Worm (Caenorhabditis elegans): ENCODE data around the gene pycr-1.

Gene pycr-1

DNA sequence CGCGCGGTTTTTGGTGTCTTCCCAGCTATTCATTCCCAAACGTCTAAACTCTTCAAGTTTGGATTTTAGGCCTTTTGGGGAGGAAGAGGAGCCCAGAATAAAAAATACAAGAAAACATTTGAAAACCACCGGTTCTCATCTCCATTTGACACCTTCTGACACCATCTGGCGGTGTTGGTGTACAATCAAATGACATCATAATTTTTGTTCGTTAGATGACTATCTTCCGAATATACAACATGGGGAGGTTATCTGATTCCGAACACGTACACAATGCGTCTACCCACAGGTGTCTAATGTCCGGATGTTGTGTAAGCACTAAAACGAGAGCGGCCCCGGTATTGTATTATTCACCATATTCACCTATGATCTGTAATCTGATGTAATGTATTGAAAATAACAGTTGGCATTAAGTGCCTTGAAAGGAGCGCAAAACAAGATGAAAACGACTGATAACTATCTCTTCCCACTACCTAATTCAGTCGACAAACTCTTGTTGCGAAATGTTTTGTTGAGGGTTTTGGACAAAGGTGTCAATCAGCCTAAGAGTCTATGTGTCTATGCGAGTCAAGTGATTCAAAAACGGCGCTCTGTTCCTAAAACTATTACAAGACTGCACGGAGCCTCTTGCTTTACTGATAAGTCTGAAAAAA lies 26.0 kb downstream of the pycr-1 start (continued):
- TF ChIP-seq akir-1 (GFP tag; optimal IDR thresholded peaks at IDR 0.05): no peak

DNA sequence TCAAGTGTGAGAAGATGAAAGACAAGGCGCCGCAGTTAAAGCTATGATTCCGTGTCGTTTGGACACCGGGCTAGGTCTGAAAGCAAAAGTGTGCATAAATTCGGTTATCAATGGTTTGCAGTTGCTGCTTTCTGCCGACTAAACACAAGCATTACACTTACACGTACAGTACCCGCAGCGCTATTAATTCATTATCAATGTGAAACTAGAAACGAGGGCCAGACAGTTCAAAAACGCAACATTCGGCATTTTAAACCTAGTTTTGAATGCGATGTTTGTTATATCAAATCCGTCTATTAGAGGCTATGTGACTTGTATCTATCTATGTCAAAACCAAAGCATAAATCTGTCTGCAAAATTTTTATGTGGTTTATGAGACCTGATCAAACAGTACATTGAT lies 27.4 kb downstream of the pycr-1 start:
- TF ChIP-seq nhr-80 (tag; optimal IDR thresholded peaks at IDR 0.05): peak; percentile 32
- no peak for TF ChIP-seq hlh-12 (tag; optimal IDR thresholded peaks at IDR 0.05)

DNA sequence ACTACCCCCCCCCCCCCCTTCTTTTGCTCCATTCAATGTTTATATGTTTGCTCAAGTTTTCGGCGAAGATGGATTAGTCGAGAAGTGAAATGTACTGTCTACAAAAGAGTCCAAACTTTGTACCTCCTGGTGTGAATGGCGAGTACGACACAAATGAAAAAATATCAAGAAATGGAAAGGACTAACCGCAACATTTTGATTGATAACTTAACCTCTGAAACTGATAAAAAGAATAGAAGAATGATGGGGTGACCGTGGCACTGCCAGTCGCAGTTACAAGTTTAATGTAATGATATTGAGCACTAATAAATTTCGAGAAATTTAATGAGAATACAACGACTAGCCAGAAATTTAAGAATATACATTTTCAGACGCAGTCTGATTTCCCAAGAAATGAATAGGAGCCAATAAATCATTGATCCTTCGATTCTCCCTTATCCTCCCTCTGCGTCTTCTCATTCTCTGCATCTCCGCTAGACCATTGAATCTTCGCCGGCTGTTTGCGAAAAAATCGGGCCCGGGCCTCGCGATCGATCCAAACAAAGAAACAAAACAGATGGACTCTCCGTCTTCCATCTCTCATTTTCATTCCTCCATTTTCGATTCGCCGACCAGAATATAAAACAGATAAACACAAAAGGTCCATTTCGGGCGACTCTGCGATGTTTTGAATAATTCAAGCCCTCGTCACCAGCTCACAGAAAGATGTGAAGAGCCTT lies 28.2 kb downstream of the pycr-1 start:
- no peak for TF ChIP-seq ets-4 (GFP tag; optimal IDR thresholded peaks at IDR 0.05)
- TF ChIP-seq nhr-80 (tag; optimal IDR thresholded peaks at IDR 0.05): peak; percentile 60

DNA sequence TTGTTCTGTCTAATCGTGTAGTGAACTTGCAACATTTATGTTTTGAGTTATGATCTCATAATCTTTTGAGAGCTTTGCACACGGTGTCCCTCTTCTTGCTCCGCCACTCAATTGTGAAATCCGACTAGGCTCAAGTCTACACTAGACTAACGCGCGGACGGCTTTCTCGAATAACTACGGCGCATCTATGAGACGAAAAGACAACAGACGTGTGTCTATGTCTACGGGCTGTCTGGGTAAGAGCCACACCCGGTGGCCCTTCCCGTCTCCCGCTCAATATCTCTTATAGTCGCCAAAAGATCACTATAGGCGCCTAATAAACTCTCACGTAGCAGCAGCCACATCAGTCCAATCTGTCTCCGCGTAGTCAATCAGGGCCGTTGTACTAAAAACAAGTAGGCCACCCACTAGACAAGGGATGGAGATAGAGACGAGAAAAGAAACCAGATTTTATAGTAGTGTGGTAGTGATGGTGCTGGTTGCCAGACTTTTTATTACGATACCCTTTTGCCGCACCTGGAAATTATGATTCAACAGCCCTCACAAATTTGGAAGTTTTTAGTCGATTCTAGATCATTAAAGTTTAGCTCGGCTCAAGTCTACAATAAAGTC lies 29.1 kb downstream of the pycr-1 start:
- TF ChIP-seq ztf-25 (GFP tag; IDR thresholded peaks at IDR 0.05) (peak; percentile 32; the same call in 1 of the 2 replicates), atf-7 (tag; optimal IDR thresholded peaks at IDR 0.05) (no peak), F10E7.11 (tag; optimal IDR thresholded peaks at IDR 0.05) (no peak), lin-54 (GFP tag; optimal IDR thresholded peaks at IDR 0.05) (no peak), tlf-1 (GFP tag; optimal IDR thresholded peaks at IDR 0.05) (no peak), nhr-27 (tag; optimal IDR thresholded peaks at IDR 0.05) (no peak), cebp-1 (GFP tag; IDR thresholded peaks at IDR 0.05) (no peak), cebp-1 (tag; optimal IDR thresholded peaks at IDR 0.05) (peak; percentile 23)

DNA sequence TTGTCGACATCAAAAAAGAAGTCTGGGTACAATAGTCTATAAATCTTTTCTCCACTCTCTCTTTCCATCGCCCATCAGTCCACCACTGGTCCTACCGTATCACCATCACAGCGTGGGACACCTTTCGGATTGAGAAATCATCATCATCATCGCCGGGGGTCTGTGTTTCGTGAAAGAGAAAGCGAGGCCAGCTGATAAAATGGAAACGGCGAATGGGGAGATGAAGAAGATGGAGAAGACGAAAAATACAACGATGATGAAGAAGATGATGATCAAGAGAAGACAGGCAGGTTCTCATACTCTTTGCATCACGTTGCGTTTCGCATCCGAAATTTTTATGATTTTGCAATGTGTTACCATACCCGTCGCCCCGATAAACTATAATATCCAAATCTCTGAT lies 29.8 kb downstream of the pycr-1 start:
- no peak for TF ChIP-seq xnd-1 (tag; optimal IDR thresholded peaks at IDR 0.05)
- TF ChIP-seq lin-35 (GFP tag; optimal IDR thresholded peaks at IDR 0.05): no peak
- TF ChIP-seq let-526 (GFP tag; IDR thresholded peaks at IDR 0.05): no peak
- no peak for TF ChIP-seq ztf-26 (tag; optimal IDR thresholded peaks at IDR 0.05)
- TF ChIP-seq atf-7 (tag; optimal IDR thresholded peaks at IDR 0.05): no peak
- no peak for TF ChIP-seq nfya-2 (GFP tag; IDR thresholded peaks at IDR 0.05)
- peak; percentile 20 for TF ChIP-seq lin-40 (tag; optimal IDR thresholded peaks at IDR 0.05)
- no peak for TF ChIP-seq F57A8.1 (GFP tag; optimal IDR thresholded peaks at IDR 0.05)
- TF ChIP-seq ZK185.1 (tag; optimal IDR thresholded peaks at IDR 0.05; ENCODE audit: poor library complexity, severe bottlenecking): peak; percentile 6

DNA sequence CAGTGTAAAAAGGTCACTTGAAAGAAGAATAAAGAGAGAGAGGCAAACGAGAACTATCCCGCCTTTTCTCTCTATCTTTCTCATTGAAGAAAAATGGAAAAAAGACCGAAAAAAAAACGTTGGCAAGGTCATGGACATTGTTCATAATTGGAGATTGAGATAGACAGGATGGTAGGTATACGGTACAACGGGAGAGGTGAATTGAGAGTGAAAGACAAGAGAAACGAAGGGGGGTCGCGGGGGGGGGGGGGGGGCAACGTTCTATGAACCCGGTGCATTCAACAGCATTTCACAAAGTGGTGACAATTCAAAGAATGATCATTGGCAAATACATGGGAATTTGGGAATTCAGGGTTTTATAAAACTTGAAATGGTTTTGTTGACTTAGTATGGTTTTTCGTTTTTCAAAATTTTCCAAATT lies 30.3 kb downstream of the pycr-1 start:
- TF ChIP-seq B0261.1 (tag; optimal IDR thresholded peaks at IDR 0.05) (no peak), somi-1 (GFP tag; optimal IDR thresholded peaks at IDR 0.05) (no peak), egrh-3 (GFP tag; IDR thresholded peaks at IDR 0.05) (peak; percentile 58; the same call in 1 of the 2 replicates), unc-62 (GFP tag; optimal IDR thresholded peaks at IDR 0.05) (no peak), K11D2.4 (GFP tag; IDR thresholded peaks at IDR 0.05) (no peak), hsf-1 (GFP tag; IDR thresholded peaks at IDR 0.05) (no peak), F55B11.4 (tag; optimal IDR thresholded peaks at IDR 0.05; ENCODE audit: borderline replicate concordance, insufficient read depth) (no peak), tlf-1 (GFP tag; optimal IDR thresholded peaks at IDR 0.05) (no peak), ceh-27 (GFP tag; optimal IDR thresholded peaks at IDR 0.05) (peak; percentile 32), ceh-40 (GFP tag; IDR thresholded peaks at IDR 0.05) (no peak), cebp-1 (GFP tag; IDR thresholded peaks at IDR 0.05) (no peak), cebp-1 (tag; optimal IDR thresholded peaks at IDR 0.05) (peak; percentile 12), zfh-2 (GFP tag; conservative IDR thresholded peaks at IDR 0.05) (peak; percentile 62), athp-1 (tag; optimal IDR thresholded peaks at IDR 0.05) (no peak), Y53G8AR.9 (GFP tag; conservative IDR thresholded peaks at IDR 0.05) (no peak), snpc-1.1 (tag; optimal IDR thresholded peaks at IDR 0.05; ENCODE audit: insufficient read depth) (no peak), snpc-1.3 (tag; optimal IDR thresholded peaks at IDR 0.05; ENCODE audit: insufficient read depth) (no peak), unc-130 (GFP tag; optimal IDR thresholded peaks at IDR 0.05) (no peak), rec-8 (tag; optimal IDR thresholded peaks at IDR 0.05) (no peak), ztf-22 (GFP tag; optimal IDR thresholded peaks at IDR 0.05) (no peak)
